Worm (Caenorhabditis elegans): Measurements from ENCODE around the gene ZK643.2.

ce11 chrIII:8974835-8975234, 18.5 kb downstream of the ZK643.2 start:
- TF ChIP-seq T22C8.4 (GFP tag; IDR thresholded peaks at IDR 0.05) (no peak), klf-2 (GFP tag; conservative IDR thresholded peaks at IDR 0.05) (no peak), flt-1 (GFP tag; IDR thresholded peaks at IDR 0.05) (no peak), tab-1 (GFP tag; IDR thresholded peaks at IDR 0.05) (no peak), ztf-23 (GFP tag; IDR thresholded peaks at IDR 0.05) (no peak), cog-1 (tag; optimal IDR thresholded peaks at IDR 0.05) (no peak), med-1 (GFP tag; optimal IDR thresholded peaks at IDR 0.05; ENCODE audit: insufficient read depth) (no peak)
